Fruit fly (Drosophila melanogaster) whole organism, prepupa: Measurements from ENCODE around the gene Hsp26.

Source experiments
- CG10631 ChIP-seq: fragments of 200-800 bp; sonication (Bioruptor generic); optimal IDR thresholded peaks from 2 replicates; lab custom pipeline; 2016; ENCODE audit warnings: missing biosample characterization, missing genetic modification characterization
- CG11294 ChIP-seq: fragments of 200-800 bp; sonication (Bioruptor generic); IDR thresholded peaks from 2 replicates; pipeline ENCODE4 v1.3.6; 2022; ENCODE audit warnings: missing biosample characterization, missing genetic modification characterization
- CG11902 ChIP-seq: fragments of 200-800 bp; sonication (Bioruptor generic); optimal IDR thresholded peaks from 3 replicates; lab custom pipeline; 2016; ENCODE audit warnings: missing biosample characterization, missing genetic modification characterization
- CG15336 ChIP-seq: fragments of 200-800 bp; sonication (Bioruptor generic); IDR thresholded peaks from 2 replicates; pipeline ENCODE4 v1.3.6; 2022; ENCODE audit warnings: missing biosample characterization, missing genetic modification characterization
- CG1621 ChIP-seq: fragments of 200-800 bp; sonication (Bioruptor generic); optimal IDR thresholded peaks from 3 replicates; lab custom pipeline; 2018; ENCODE audit warnings: missing biosample characterization, mild to moderate bottlenecking, missing genetic modification characterization
- CG16779 ChIP-seq: fragments of 200-800 bp; sonication (Bioruptor generic); optimal IDR thresholded peaks from 3 replicates; lab custom pipeline; 2017; ENCODE audit warnings: missing biosample characterization, mild to moderate bottlenecking, missing genetic modification characterization
- CG3032 ChIP-seq: fragments of 200-800 bp; optimal IDR thresholded peaks from 2 replicates; lab custom pipeline; 2019; ENCODE audit warnings: missing biosample characterization, mild to moderate bottlenecking, missing genetic modification characterization, moderate library complexity
- CG31627 ChIP-seq: fragments of 200-800 bp; sonication (Bioruptor generic); optimal IDR thresholded peaks from 3 replicates; lab custom pipeline; 2016; ENCODE audit warnings: missing biosample characterization, missing genetic modification characterization
- CG4318 ChIP-seq: fragments of 200-800 bp; sonication (Bioruptor generic); optimal IDR thresholded peaks from 3 replicates; lab custom pipeline; 2017; ENCODE audit warnings: missing biosample characterization, mild to moderate bottlenecking, missing genetic modification characterization
- CG6163 ChIP-seq: fragments of 200-800 bp; sonication (Bioruptor generic); IDR thresholded peaks from 3 replicates; pipeline ENCODE4 v1.3.6; 2022; ENCODE audit warnings: missing biosample characterization, missing genetic modification characterization
- CG6854 ChIP-seq: fragments of 200-800 bp; sonication (Bioruptor generic); optimal IDR thresholded peaks from 2 replicates; lab custom pipeline; 2017; ENCODE audit warnings: missing biosample characterization, mild to moderate bottlenecking, missing genetic modification characterization
- CG7368 ChIP-seq: fragments of 200-800 bp; sonication (Bioruptor generic); optimal IDR thresholded peaks from 3 replicates; lab custom pipeline; 2016; ENCODE audit warnings: missing biosample characterization, missing genetic modification characterization
- CG8319 ChIP-seq: fragments of 200-800 bp; sonication (Bioruptor generic); optimal IDR thresholded peaks from 3 replicates; lab custom pipeline; 2016; ENCODE audit warnings: missing biosample characterization, missing genetic modification characterization
- CG9139 ChIP-seq: fragments of 200-800 bp; sonication (Bioruptor generic); optimal IDR thresholded peaks from 3 replicates; lab custom pipeline; 2017; ENCODE audit warnings: missing biosample characterization, mild to moderate bottlenecking, missing genetic modification characterization
- Eip78C ChIP-seq: fragments of 200-800 bp; sonication (Bioruptor generic); peaks from one replicate; lab custom pipeline; 2016; ENCODE audit warnings: missing biosample characterization, missing genetic modification characterization
- Ets21C ChIP-seq: fragments of 200-800 bp; sonication (Bioruptor generic); optimal IDR thresholded peaks from 3 replicates; lab custom pipeline; 2016; ENCODE audit warnings: missing biosample characterization, missing genetic modification characterization
- Hr38 ChIP-seq: sonication (Bioruptor generic); optimal IDR thresholded peaks from 2 replicates; lab custom pipeline; 2016; ENCODE audit warnings: missing biosample characterization, missing genetic modification characterization
- Hr39 ChIP-seq: fragments of 200-800 bp; sonication (Bioruptor generic); optimal IDR thresholded peaks from 2 replicates; lab custom pipeline; 2016; ENCODE audit warnings: missing biosample characterization, missing genetic modification characterization
- Hr4 ChIP-seq: fragments of 200-800 bp; sonication (Bioruptor generic); optimal IDR thresholded peaks from 3 replicates; lab custom pipeline; 2016; ENCODE audit warnings: missing biosample characterization, missing genetic modification characterization
- Lpt ChIP-seq: fragments of 200-800 bp; sonication (Bioruptor generic); optimal IDR thresholded peaks from 3 replicates; lab custom pipeline; 2016; ENCODE audit warnings: missing biosample characterization, missing genetic modification characterization
- Smox ChIP-seq: fragments of 200-800 bp; sonication (Bioruptor generic); optimal IDR thresholded peaks from 3 replicates; lab custom pipeline; 2016; ENCODE audit warnings: missing biosample characterization, missing genetic modification characterization
- Sox102F ChIP-seq: fragments of 200-800 bp; sonication (Bioruptor generic); optimal IDR thresholded peaks from 2 replicates; lab custom pipeline; 2016; ENCODE audit warnings: missing biosample characterization, mild to moderate bottlenecking, missing genetic modification characterization
- Sox14 ChIP-seq: fragments of 200-800 bp; sonication (Bioruptor generic); optimal IDR thresholded peaks from 3 replicates; lab custom pipeline; 2016; ENCODE audit warnings: missing biosample characterization, missing genetic modification characterization
- Sox15 ChIP-seq: fragments of 200-800 bp; sonication (Bioruptor generic); optimal IDR thresholded peaks from 3 replicates; lab custom pipeline; 2016; ENCODE audit warnings: missing biosample characterization, missing genetic modification characterization
- acj6 ChIP-seq: fragments of 200-800 bp; sonication (Bioruptor generic); optimal IDR thresholded peaks from 3 replicates; lab custom pipeline; 2016; ENCODE audit warnings: missing biosample characterization, missing genetic modification characterization
- dsx ChIP-seq: fragments of 200-800 bp; optimal IDR thresholded peaks from 3 replicates; lab custom pipeline; 2019; ENCODE audit warnings: missing biosample characterization, mild to moderate bottlenecking, missing genetic modification characterization, moderate library complexity; ENCODE audit not compliant: poor library complexity, severe bottlenecking
- eg ChIP-seq: fragments of 200-800 bp; sonication (Bioruptor generic); IDR thresholded peaks from 3 replicates; pipeline ENCODE4 v1.3.6; 2022; ENCODE audit warnings: missing biosample characterization, missing genetic modification characterization
- fd59A ChIP-seq: fragments of 200-800 bp; sonication (Bioruptor generic); optimal IDR thresholded peaks from 2 replicates; lab custom pipeline; 2017; ENCODE audit warnings: missing biosample characterization, mild to moderate bottlenecking, missing genetic modification characterization, missing genetic modification reagents
- fd85E ChIP-seq: fragments of 200-800 bp; sonication (Bioruptor generic); optimal IDR thresholded peaks from 3 replicates; lab custom pipeline; 2016; ENCODE audit warnings: missing biosample characterization, missing genetic modification characterization
- fkh ChIP-seq: fragments of 200-800 bp; sonication (Bioruptor generic); optimal IDR thresholded peaks from 3 replicates; lab custom pipeline; 2017; ENCODE audit warnings: missing biosample characterization, mild to moderate bottlenecking, missing genetic modification characterization, moderate library complexity
- lz ChIP-seq: fragments of 200-800 bp; sonication (Bioruptor generic); optimal IDR thresholded peaks from 3 replicates; lab custom pipeline; 2016; ENCODE audit warnings: missing biosample characterization, missing genetic modification characterization
- net ChIP-seq: fragments of 200-800 bp; sonication (Bioruptor generic); optimal IDR thresholded peaks from 3 replicates; lab custom pipeline; 2016; ENCODE audit warnings: missing biosample characterization, missing genetic modification characterization
- pdm3 ChIP-seq: fragments of 200-800 bp; sonication (Bioruptor generic); optimal IDR thresholded peaks from 3 replicates; lab custom pipeline; 2016; ENCODE audit warnings: missing biosample characterization, missing genetic modification characterization
- salr ChIP-seq, 2 experiments: fragments of 200-800 bp; sonication (Bioruptor generic); optimal IDR thresholded peaks; 3 replicates each; lab custom pipeline; 2016 to 2018; ENCODE audit warnings: missing biosample characterization in 2 of 2, missing genetic modification characterization in 2 of 2, mild to moderate bottlenecking in 1 of 2
- spab ChIP-seq: fragments of 200-800 bp; sonication (Bioruptor generic); optimal IDR thresholded peaks from 2 replicates; lab custom pipeline; 2017; ENCODE audit warnings: missing biosample characterization, mild to moderate bottlenecking, missing genetic modification characterization, missing genetic modification reagents
- ss ChIP-seq, 2 experiments: fragments of 200-800 bp; sonication (Bioruptor generic); optimal IDR thresholded peaks; 2 replicates in 1 of 2; 3 replicates in 1 of 2; lab custom pipeline; 2017 to 2018; ENCODE audit warnings: mild to moderate bottlenecking in 2 of 2, missing biosample characterization in 2 of 2, missing genetic modification characterization in 2 of 2, moderate library complexity in 1 of 2
- svp ChIP-seq: fragments of 200-800 bp; sonication (Bioruptor generic); peaks from one replicate; lab custom pipeline; 2016; ENCODE audit warnings: missing biosample characterization, missing genetic modification characterization
- topi ChIP-seq: fragments of 200-800 bp; sonication (Bioruptor generic); optimal IDR thresholded peaks from 3 replicates; lab custom pipeline; 2016; ENCODE audit warnings: missing biosample characterization, missing genetic modification characterization
- vri ChIP-seq: fragments of 200-800 bp; sonication (Bioruptor generic); optimal IDR thresholded peaks from 3 replicates; lab custom pipeline; 2016; ENCODE audit warnings: missing biosample characterization, mild to moderate bottlenecking, missing genetic modification characterization

The Hsp26 gene

dm6 chr3L:9339021-9339420 is 38.2 kb downstream of the Hsp26 start (continued):
- TF ChIP-seq Eip78C: peak; percentile 80
- TF ChIP-seq Sox14 (GFP tag; lab: Kevin White, UChicago): peak; percentile 3
- TF ChIP-seq Hr39: no peak
- TF ChIP-seq Smox: no peak
- TF ChIP-seq vri (GFP tag; lab: Kevin White, UChicago): no peak
- no peak for TF ChIP-seq CG31627
- TF ChIP-seq CG15336 (GFP tag; lab: Robert Waterston, UW): no peak
- TF ChIP-seq CG7368 (GFP tag; lab: Kevin White, UChicago): no peak
- no peak for TF ChIP-seq CG6163 (GFP tag; lab: Robert Waterston, UW)
- no peak for TF ChIP-seq eg (GFP tag; lab: Robert Waterston, UW)
- no peak for TF ChIP-seq CG11902 (GFP tag; lab: Kevin White, UChicago)
- TF ChIP-seq CG6854 (GFP tag; lab: Kevin White, UChicago): no peak
- no peak for TF ChIP-seq Lpt (GFP tag; lab: Kevin White, UChicago)
- no peak for TF ChIP-seq fd59A
- TF ChIP-seq lz (GFP tag; lab: Kevin White, UChicago): no peak
- TF ChIP-seq CG4318 (GFP tag; lab: Kevin White, UChicago): no peak
- no peak; the same call in 1 of the 2 replicates for TF ChIP-seq CG11294
- no peak for TF ChIP-seq spab

dm6 chr3L:9338510-9338909 is 38.7 kb downstream of the Hsp26 start, which contains the start of gene PGRP-LC:
Gene PGRP-LC, plus strand, starts transcription at chr3L:9338810.
- no peak for TF ChIP-seq pdm3 (GFP tag; lab: Kevin White, UChicago)
- no peak for TF ChIP-seq CG9139 (GFP tag; lab: Kevin White, UChicago)
- TF ChIP-seq Eip78C: peak; percentile 32

- TF ChIP-seq fkh (peak; percentile 10), CG31627 (no peak), lz (GFP tag; lab: Kevin White, UChicago) (no peak), CG8319 (GFP tag; lab: Kevin White, UChicago) (no peak), Lpt (GFP tag; lab: Kevin White, UChicago) (peak; percentile 26), CG16779 (tag; lab: Kevin White, UChicago) (peak; percentile 16), CG6854 (GFP tag; lab: Kevin White, UChicago) (no peak), acj6 (GFP tag; lab: Kevin White, UChicago) (no peak), Sox102F (GFP tag; lab: Kevin White, UChicago) (peak; percentile 5), Ets21C (GFP tag; lab: Kevin White, UChicago) (no peak), Sox14 (GFP tag; lab: Kevin White, UChicago) (peak; percentile 48), net (GFP tag; lab: Kevin White, UChicago) (no peak), CG6163 (GFP tag; lab: Robert Waterston, UW) (0 out of 3 replicates have a peak, but pooled peaks have one; percentile 37), Hr4 (no peak), Sox15 (GFP tag; lab: Kevin White, UChicago) (no peak), Eip78C (no peak), CG9139 (GFP tag; lab: Kevin White, UChicago) (peak; percentile 38), svp (GFP tag; lab: Kevin White, UChicago) (peak; percentile 72), eg (GFP tag; lab: Robert Waterston, UW) (no peak), ss (GFP tag; optimal IDR thresholded peaks at IDR 0.05; lab: Kevin White, UChicago) (peak in 1 of 2 experiments; percentile 42), topi (no peak), salr (GFP tag; optimal IDR thresholded peaks at IDR 0.05; lab: Kevin White, UChicago) (no peak), Hr38 (GFP tag; lab: Kevin White, UChicago) (no peak), dsx (GFP tag; lab: Kevin White, UChicago) (peak; percentile 6), CG10631 (GFP tag; lab: Kevin White, UChicago) (no peak), fd85E (no peak), CG1621 (no peak), CG3032 (tag; lab: Kevin White, UChicago) (no peak), vri (GFP tag; lab: Kevin White, UChicago) (no peak), CG15336 (GFP tag; lab: Robert Waterston, UW) (0 out of 2 replicates have a peak, but pooled peaks have one; percentile 20)
Observed at dm6 chr3L:9337942-9338468, 39.2 kb downstream of the Hsp26 start.
